Worm (Caenorhabditis elegans): ENCODE measurements around the gene mcm-2.

DNA sequence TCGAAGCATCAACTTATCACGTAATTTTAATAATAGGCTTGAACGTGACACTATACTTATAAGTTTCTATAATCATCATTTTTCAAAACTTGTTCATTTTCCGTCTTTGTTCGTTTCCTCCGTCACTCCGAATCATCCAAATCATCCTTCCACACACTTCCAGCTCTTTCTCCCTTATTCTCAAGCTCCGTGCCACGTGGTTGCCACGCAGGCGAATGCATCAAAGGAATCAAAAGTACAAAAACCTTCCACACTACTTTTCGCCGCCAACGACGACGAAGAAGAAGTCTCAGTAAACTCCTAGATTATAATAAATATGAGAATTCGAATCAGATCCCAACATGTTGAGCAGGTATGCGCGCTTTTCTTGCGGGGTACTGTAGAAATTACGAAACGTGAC, 47.7 kb upstream of the mcm-2 start:
- no peak for TF ChIP-seq mep-1 (tag; optimal IDR thresholded peaks at IDR 0.05)
- no peak for TF ChIP-seq ZK337.2 (GFP tag; IDR thresholded peaks at IDR 0.05)
- no peak for TF ChIP-seq F10B5.3 (tag; optimal IDR thresholded peaks at IDR 0.05)
- TF ChIP-seq lin-39 (tag; optimal IDR thresholded peaks at IDR 0.05) = no peak
- no peak for TF ChIP-seq vab-7 (GFP tag; IDR thresholded peaks at IDR 0.05)
- TF ChIP-seq lir-3 (tag; optimal IDR thresholded peaks at IDR 0.05) = no peak
- TF ChIP-seq nhr-77 (tag; optimal IDR thresholded peaks at IDR 0.05) = no peak
- no peak for TF ChIP-seq ztf-11 (tag; optimal IDR thresholded peaks at IDR 0.05)
- no peak for TF ChIP-seq snpc-4 (tag; optimal IDR thresholded peaks at IDR 0.05)
- TF ChIP-seq mdl-1 (tag; optimal IDR thresholded peaks at IDR 0.05) = no peak
- no peak for TF ChIP-seq ces-1 (GFP tag; optimal IDR thresholded peaks at IDR 0.05)
- TF ChIP-seq Y48G9A.11 (GFP tag; IDR thresholded peaks at IDR 0.05) = no peak
- TF ChIP-seq lin-15B (tag; optimal IDR thresholded peaks at IDR 0.05) = no peak
